Comparison of ENCODE assay signal across 1 worm cellular context in the genomic region with DNA sequence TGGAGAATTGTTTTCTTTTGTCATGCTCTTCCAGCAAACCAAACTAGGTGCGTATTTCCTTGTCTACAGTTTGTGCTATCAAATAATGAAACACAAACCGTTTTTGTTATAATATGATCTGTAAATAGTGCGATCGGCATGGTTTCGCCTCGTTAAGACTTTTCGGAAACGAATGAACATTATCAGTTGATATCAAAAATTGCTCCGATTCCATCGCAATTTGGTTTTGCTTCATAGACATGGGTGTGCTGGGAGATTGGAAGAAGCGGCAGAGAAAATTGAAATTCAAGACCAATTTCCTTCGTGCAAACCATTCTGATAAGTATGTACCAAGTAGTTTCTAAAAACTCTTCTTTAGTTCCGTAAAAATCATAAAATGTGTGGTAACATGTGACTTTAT.
A peak's percentile ranks its signal among the peaks of the same experiment; 100 is the strongest.
TF ChIP-seq lines count a peak whose summit lies in the region.

No protein-coding gene starts in this region.

TF ChIP-seq in whole organism, L4 larva, 104 proteins besides CTCF, POLR2A, EP300 and RAD21 (continued from another document):
- TF ChIP-seq skn-1 (tag; optimal IDR thresholded peaks at IDR 0.05; lab: Kevin White, UChicago) (no peak), rbr-2 (tag; optimal IDR thresholded peaks at IDR 0.05; lab: Kevin White, UChicago) (no peak), arid-1 (GFP tag; conservative IDR thresholded peaks at IDR 0.05; lab: Robert Waterston, UW) (no peak), set-16 (GFP tag; IDR thresholded peaks at IDR 0.05; lab: Robert Waterston, UW) (no peak), lin-29 (GFP tag; IDR thresholded peaks at IDR 0.05; lab: Robert Waterston, UW) (no peak), lin-1 (GFP tag; IDR thresholded peaks at IDR 0.05; lab: Robert Waterston, UW) (no peak), ztf-7 (tag; optimal IDR thresholded peaks at IDR 0.05; lab: Kevin White, UChicago) (no peak), hmg-1.1 (GFP tag; IDR thresholded peaks at IDR 0.05; lab: Robert Waterston, UW) (no peak), lin-15B (tag; optimal IDR thresholded peaks at IDR 0.05; lab: Kevin White, UChicago) (no peak), pqm-1 (tag; optimal IDR thresholded peaks at IDR 0.05; lab: Kevin White, UChicago) (peak; percentile 36), dmd-6 (GFP tag; IDR thresholded peaks at IDR 0.05; lab: Robert Waterston, UW) (peak; percentile 75), Y75B8A.6 (GFP tag; IDR thresholded peaks at IDR 0.05; lab: Robert Waterston, UW) (no peak), gei-8 (GFP tag; optimal IDR thresholded peaks at IDR 0.05; lab: Kevin White, UChicago) (no peak)
